Worm (Caenorhabditis elegans): ENCODE results near the gene T26A5.8.
A peak's percentile ranks its signal among the peaks of the same experiment; 100 is the strongest.

T26A5.8 gene

ce11 chrIII:6509301-6509700, 46.6 kb upstream of the T26A5.8 start:
- TF ChIP-seq lin-1 (GFP tag; IDR thresholded peaks at IDR 0.05) = no peak
- TF ChIP-seq mep-1 (tag; optimal IDR thresholded peaks at IDR 0.05) = no peak
- no peak for TF ChIP-seq daf-16 (GFP tag; optimal IDR thresholded peaks at IDR 0.05)
- TF ChIP-seq daf-16 (tag; optimal IDR thresholded peaks at IDR 0.05) = peak; percentile 73
- no peak for TF ChIP-seq snpc-4 (tag; optimal IDR thresholded peaks at IDR 0.05)
- TF ChIP-seq T20F7.1 (GFP tag; optimal IDR thresholded peaks at IDR 0.05) = peak; percentile 22
- TF ChIP-seq snpc-1.2 (GFP tag; IDR thresholded peaks at IDR 0.05) = no peak
- peak; percentile 44 for TF ChIP-seq dmd-6 (GFP tag; IDR thresholded peaks at IDR 0.05)
- no peak for TF ChIP-seq nhr-77 (tag; optimal IDR thresholded peaks at IDR 0.05)
- TF ChIP-seq dve-1 (tag; optimal IDR thresholded peaks at IDR 0.05; ENCODE audit: insufficient read depth) = peak; percentile 14
- TF ChIP-seq hlh-11 (tag; optimal IDR thresholded peaks at IDR 0.05) = peak; percentile 36
- TF ChIP-seq unc-62 (GFP tag; optimal IDR thresholded peaks at IDR 0.05 in 1 of 2) = peak in 1 of 2 experiments; percentile 64
- TF ChIP-seq unc-62 (tag; optimal IDR thresholded peaks at IDR 0.05) = no peak
- TF ChIP-seq hlh-30 (tag; optimal IDR thresholded peaks at IDR 0.05; ENCODE audit: insufficient read depth) = peak; percentile 31
- no peak for TF ChIP-seq spr-3 (GFP tag; optimal IDR thresholded peaks at IDR 0.05)
- TF ChIP-seq Y48G9A.11 (GFP tag; IDR thresholded peaks at IDR 0.05) = no peak
- 0 out of 2 replicates have a peak, but pooled peaks have one; percentile 8 for TF ChIP-seq tra-1 (GFP tag; IDR thresholded peaks at IDR 0.05)
- TF ChIP-seq tag-97 (GFP tag; IDR thresholded peaks at IDR 0.05) = no peak
- no peak for TF ChIP-seq unc-130 (GFP tag; optimal IDR thresholded peaks at IDR 0.05)
- TF ChIP-seq nhr-28 (tag; optimal IDR thresholded peaks at IDR 0.05) = peak; percentile 20
- peak in 1 of 2 experiments; percentile 18 for TF ChIP-seq lsy-2 (tag; optimal IDR thresholded peaks at IDR 0.05)
- peak; percentile 44 for TF ChIP-seq cey-2 (tag; optimal IDR thresholded peaks at IDR 0.05; ENCODE audit: borderline replicate concordance, insufficient read depth)

ce11 chrIII:6508327-6508726, 45.7 kb upstream of the T26A5.8 start:
- TF ChIP-seq nhr-28 (tag; optimal IDR thresholded peaks at IDR 0.05) (peak; percentile 77), hlh-30 (tag; optimal IDR thresholded peaks at IDR 0.05; ENCODE audit: insufficient read depth) (peak; percentile 48), lin-29 (GFP tag; IDR thresholded peaks at IDR 0.05) (no peak), mxl-3 (GFP tag; optimal IDR thresholded peaks at IDR 0.05) (peak; percentile 28), hlh-11 (tag; optimal IDR thresholded peaks at IDR 0.05) (peak; percentile 5)

DNA sequence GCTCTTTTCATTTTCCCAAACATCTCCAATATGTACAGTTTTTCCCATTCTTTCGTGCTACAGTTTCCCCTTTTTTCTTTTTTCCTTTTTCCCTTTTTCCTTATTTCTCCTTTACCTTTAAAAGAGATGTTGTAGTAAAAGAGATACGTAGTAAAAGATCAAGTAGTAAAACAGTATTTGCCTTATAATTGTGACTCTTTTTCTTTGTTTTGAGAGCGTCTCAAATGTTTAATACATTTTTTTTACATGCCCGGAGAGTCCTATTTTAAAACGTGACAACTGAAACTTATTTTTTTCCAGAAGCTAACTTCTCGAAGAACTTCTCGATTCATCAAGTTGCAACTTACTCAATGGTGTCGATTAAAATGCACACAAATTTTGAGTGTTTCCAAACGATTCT, 45.2 kb upstream of the T26A5.8 start, which contains the start of gene F23F12.12:
F23F12.12 (plus strand) TSS at position 301 of the 400 bp plus-strand sequence.
- TF ChIP-seq nhr-28 (tag; optimal IDR thresholded peaks at IDR 0.05) = no peak
- no peak for TF ChIP-seq jun-1 (tag; optimal IDR thresholded peaks at IDR 0.05)
- no peak for TF ChIP-seq Y105C5A.15 (GFP tag; IDR thresholded peaks at IDR 0.05)
- TF ChIP-seq gei-8 (GFP tag; optimal IDR thresholded peaks at IDR 0.05) = no peak
- no peak for TF ChIP-seq tra-1 (GFP tag; IDR thresholded peaks at IDR 0.05)
- TF ChIP-seq ceh-82 (tag; optimal IDR thresholded peaks at IDR 0.05) = no peak
- TF ChIP-seq daf-16 (GFP tag; optimal IDR thresholded peaks at IDR 0.05) = no peak
- no peak for TF ChIP-seq daf-16 (tag; optimal IDR thresholded peaks at IDR 0.05)
- TF ChIP-seq nhr-11 (tag; optimal IDR thresholded peaks at IDR 0.05) = no peak
- no peak for TF ChIP-seq unc-130 (GFP tag; optimal IDR thresholded peaks at IDR 0.05)
- no peak for TF ChIP-seq nhr-10 (tag; optimal IDR thresholded peaks at IDR 0.05)
- no peak for TF ChIP-seq mes-2 (tag; optimal IDR thresholded peaks at IDR 0.05; ENCODE audit: poor library complexity, severe bottlenecking)

ce11 chrIII:6504157-6504556, 41.5 kb upstream of the T26A5.8 start:
- TF ChIP-seq Y48G9A.11 (GFP tag; IDR thresholded peaks at IDR 0.05) = peak; percentile 95

ce11 chrIII:6500032-6500564, 37.4 kb upstream of the T26A5.8 start, which contains the start of gene F23F12.3:
Gene F23F12.3, plus strand, starts transcription at chrIII:6500514.
- TF ChIP-seq daf-16 (GFP tag; optimal IDR thresholded peaks at IDR 0.05) (no peak), daf-16 (tag; optimal IDR thresholded peaks at IDR 0.05) (no peak), dmd-6 (GFP tag; IDR thresholded peaks at IDR 0.05) (peak; percentile 21; the same call in 1 of the 2 replicates), pqm-1 (tag; optimal IDR thresholded peaks at IDR 0.05) (peak; percentile 29), aha-1 (tag) (peak; percentile 74), hlh-11 (tag; optimal IDR thresholded peaks at IDR 0.05) (no peak), zag-1 (tag; optimal IDR thresholded peaks at IDR 0.05) (no peak)
